Worm (Caenorhabditis elegans): ENCODE results near the gene lsm-4.

ce11 chrII:7224074-7224473 is 28.9 kb downstream of the lsm-4 start:
- no peak for TF ChIP-seq ceh-9 (tag; optimal IDR thresholded peaks at IDR 0.05)
- TF ChIP-seq lin-15B (tag; optimal IDR thresholded peaks at IDR 0.05) = no peak
- no peak for TF ChIP-seq jun-1 (tag; optimal IDR thresholded peaks at IDR 0.05)
- TF ChIP-seq R02D3.7 (tag; optimal IDR thresholded peaks at IDR 0.05) = no peak
- no peak for TF ChIP-seq lin-39 (tag; optimal IDR thresholded peaks at IDR 0.05)
- no peak for TF ChIP-seq nhr-77 (tag; optimal IDR thresholded peaks at IDR 0.05)
